Fruit fly (Drosophila melanogaster) whole organism, embryonic: ENCODE measurements around the gene CG15480.

Source experiments
- Bteb2 ChIP-seq: fragments of 200-800 bp; sonication (Bioruptor generic); optimal IDR thresholded peaks from 2 replicates; lab custom pipeline; 2016; ENCODE audit warnings: missing biosample characterization, missing genetic modification characterization
- CG11398 ChIP-seq: fragments of 200-800 bp; sonication (Bioruptor generic); optimal IDR thresholded peaks from 2 replicates; lab custom pipeline; 2016; ENCODE audit warnings: missing biosample characterization, missing genetic modification characterization
- CG11560 ChIP-seq: fragments of 200-800 bp; sonication (Bioruptor generic); IDR thresholded peaks from 3 replicates; pipeline ENCODE4 v1.3.6; 2022; ENCODE audit warnings: missing biosample characterization, missing genetic modification characterization
- CG13123 ChIP-seq: fragments of 200-800 bp; sonication (Bioruptor generic); optimal IDR thresholded peaks from 2 replicates; lab custom pipeline; 2016; ENCODE audit warnings: missing biosample characterization, missing genetic modification characterization
- CG14014 ChIP-seq: fragments of 200-800 bp; sonication (Bioruptor generic); IDR thresholded peaks from 2 replicates; pipeline ENCODE4 v1.3.6; 2022; ENCODE audit warnings: missing biosample characterization, missing genetic modification characterization
- CG15011 ChIP-seq: fragments of 200-800 bp; sonication (Bioruptor generic); optimal IDR thresholded peaks from 3 replicates; lab custom pipeline; 2018; ENCODE audit warnings: missing biosample characterization, mild to moderate bottlenecking, missing genetic modification characterization
- CG15479 ChIP-seq: fragments of 200-800 bp; sonication (Bioruptor generic); optimal IDR thresholded peaks from 3 replicates; lab custom pipeline; 2019; ENCODE audit warnings: missing biosample characterization, mild to moderate bottlenecking, missing genetic modification characterization, moderate library complexity
- CG16779 ChIP-seq: fragments of 200-800 bp; sonication (Bioruptor generic); IDR thresholded peaks from 2 replicates; pipeline ENCODE4 v1.3.6; 2022; ENCODE audit warnings: missing biosample characterization, missing genetic modification characterization
- CG16813 ChIP-seq: fragments of 200-800 bp; sonication (Bioruptor generic); IDR thresholded peaks from 3 replicates; pipeline ENCODE4 v1.3.6; 2022; ENCODE audit warnings: missing biosample characterization, missing genetic modification characterization; ENCODE audit not compliant: partially characterized antibody
- CG18764 ChIP-seq: fragments of 200-800 bp; sonication (Bioruptor generic); optimal IDR thresholded peaks from 3 replicates; lab custom pipeline; 2016; ENCODE audit warnings: missing biosample characterization, missing genetic modification characterization
- CG2199 ChIP-seq: fragments of 200-800 bp; sonication (Bioruptor generic); IDR thresholded peaks from 3 replicates; pipeline ENCODE4 v1.3.6; 2022; ENCODE audit warnings: missing biosample characterization, missing genetic modification characterization
- CG33213 ChIP-seq: fragments of 200-800 bp; sonication (Bioruptor generic); optimal IDR thresholded peaks from 3 replicates; lab custom pipeline; 2016; ENCODE audit warnings: missing biosample characterization, missing genetic modification characterization
- CG3847 ChIP-seq: fragments of 200-800 bp; sonication (Bioruptor generic); IDR thresholded peaks from 2 replicates; pipeline ENCODE4 v1.3.6; 2022; ENCODE audit warnings: missing biosample characterization, missing genetic modification characterization
- CG4360 ChIP-seq: fragments of 200-800 bp; sonication (Bioruptor generic); IDR thresholded peaks from 2 replicates; pipeline ENCODE4 v1.3.6; 2022; ENCODE audit warnings: missing biosample characterization, missing genetic modification characterization
- CG4730 ChIP-seq: fragments of 200-800 bp; sonication (Bioruptor generic); IDR thresholded peaks from 2 replicates; pipeline ENCODE4 v1.3.6; 2022; ENCODE audit warnings: missing biosample characterization, missing genetic modification characterization
- D ChIP-seq, 2 experiments: fragments of 200-800 bp in 1 of 2; fragments of >200 bp in 1 of 2; sonication (Bioruptor generic) in 1 of 2; optimal IDR thresholded peaks; 2 replicates in 1 of 2; 3 replicates in 1 of 2; lab custom pipeline; 2017; ENCODE audit warnings: mild to moderate bottlenecking in 1 of 2, missing biosample characterization in 1 of 2, missing genetic modification characterization in 1 of 2, missing genetic modification reagents in 1 of 2
- Dad ChIP-seq: fragments of 200-800 bp; sonication (Bioruptor generic); optimal IDR thresholded peaks from 3 replicates; lab custom pipeline; 2016; ENCODE audit warnings: missing biosample characterization, missing genetic modification characterization
- Deaf1 ChIP-seq: fragments of 200-800 bp; optimal IDR thresholded peaks from 3 replicates; lab custom pipeline; 2019; ENCODE audit warnings: missing biosample characterization, mild to moderate bottlenecking, missing genetic modification characterization, moderate library complexity
- HHEX ChIP-seq: fragments of 200-800 bp; sonication (Bioruptor generic); optimal IDR thresholded peaks from 3 replicates; lab custom pipeline; 2017; ENCODE audit warnings: missing biosample characterization, mild to moderate bottlenecking, missing genetic modification characterization, missing genetic modification reagents
- Kr ChIP-seq: fragments of 200-800 bp; sonication (Bioruptor generic); optimal IDR thresholded peaks from 2 replicates; lab custom pipeline; 2017; ENCODE audit warnings: missing biosample characterization, mild to moderate bottlenecking, missing genetic modification characterization
- Rx ChIP-seq: fragments of 200-800 bp; sonication (Bioruptor generic); IDR thresholded peaks from 2 replicates; pipeline ENCODE4 v1.3.6; 2022; ENCODE audit warnings: missing biosample characterization, missing genetic modification characterization
- Ssrp ChIP-seq: fragments of 200-800 bp; sonication (Bioruptor generic); optimal IDR thresholded peaks from 2 replicates; lab custom pipeline; 2018; ENCODE audit warnings: missing biosample characterization, mild to moderate bottlenecking, missing genetic modification characterization, moderate library complexity
- Stat92E ChIP-seq, 3 experiments: fragments of >200 bp in 2 of 3; fragments of 200-800 bp in 1 of 3; sonication (Bioruptor generic) in 1 of 3; optimal IDR thresholded peaks; 2 replicates each; lab custom pipeline; 2017 to 2019; ENCODE audit warnings: missing biosample characterization in 3 of 3, missing genetic modification characterization in 3 of 3, mild to moderate bottlenecking in 1 of 3, moderate library complexity in 1 of 3
- TFAM ChIP-seq: fragments of 200-800 bp; sonication (Bioruptor generic); optimal IDR thresholded peaks from 2 replicates; lab custom pipeline; 2017; ENCODE audit warnings: missing biosample characterization, missing genetic modification characterization, inconsistent platforms
- Tbp ChIP-seq: fragments of >200 bp; optimal IDR thresholded peaks from 2 replicates; lab custom pipeline; 2018; ENCODE audit warnings: missing biosample characterization, missing genetic modification characterization
- Trl ChIP-seq, 3 experiments: fragments of >200 bp in 2 of 3; fragments of 200-800 bp in 1 of 3; sonication (Bioruptor generic) in 1 of 3; optimal IDR thresholded peaks; 2 replicates in 1 of 3; 3 replicates in 2 of 3; lab custom pipeline; 2016 to 2017; ENCODE audit warnings: missing biosample characterization in 1 of 3, missing genetic modification characterization in 1 of 3
- cad ChIP-seq: fragments of >200 bp; optimal IDR thresholded peaks from 2 replicates; lab custom pipeline; 2017; ENCODE audit warnings: missing biosample characterization, missing genetic modification characterization
- chm ChIP-seq: fragments of 200-800 bp; sonication (Bioruptor generic); IDR thresholded peaks from 2 replicates; pipeline ENCODE4 v1.3.6; 2022; ENCODE audit warnings: missing biosample characterization, missing genetic modification characterization
- ci ChIP-seq: fragments of 200-800 bp; sonication (Bioruptor generic); IDR thresholded peaks from 3 replicates; pipeline ENCODE4 v1.3.6; 2022; ENCODE audit warnings: missing biosample characterization, missing genetic modification characterization
- gcm ChIP-seq: fragments of 200-800 bp; sonication (Bioruptor generic); optimal IDR thresholded peaks from 2 replicates; lab custom pipeline; 2019; ENCODE audit warnings: missing biosample characterization, mild to moderate bottlenecking, missing genetic modification characterization, moderate library complexity
- gro ChIP-seq: fragments of 200-800 bp; sonication (Bioruptor generic); optimal IDR thresholded peaks from 2 replicates; lab custom pipeline; 2016; ENCODE audit warnings: missing biosample characterization, missing genetic modification characterization
- gt ChIP-seq: fragments of 200-800 bp; sonication (Bioruptor generic); IDR thresholded peaks from 2 replicates; pipeline ENCODE4 v1.3.6; 2022; ENCODE audit warnings: missing biosample characterization, missing genetic modification characterization
- hkb ChIP-seq, 2 experiments: fragments of 200-800 bp in 1 of 2; fragments of >200 bp in 1 of 2; sonication (Bioruptor generic) in 1 of 2; IDR thresholded peaks in 1 of 2; optimal IDR thresholded peaks in 1 of 2; 2 replicates each; pipeline versions ENCODE4 v1.3.6 to Lab custom; 2017 to 2022; ENCODE audit warnings: missing biosample characterization in 1 of 2, missing genetic modification characterization in 1 of 2
- nau ChIP-seq: fragments of 200-800 bp; sonication (Bioruptor generic); optimal IDR thresholded peaks from 3 replicates; lab custom pipeline; 2017; ENCODE audit warnings: missing biosample characterization, mild to moderate bottlenecking, missing genetic modification characterization, missing genetic modification reagents
- pzg ChIP-seq: fragments of 200-800 bp; sonication (Bioruptor generic); optimal IDR thresholded peaks from 3 replicates; lab custom pipeline; 2018; ENCODE audit warnings: missing biosample characterization, mild to moderate bottlenecking, missing genetic modification characterization, moderate library complexity
- tap ChIP-seq: fragments of 200-800 bp; optimal IDR thresholded peaks from 3 replicates; lab custom pipeline; 2019; ENCODE audit warnings: missing biosample characterization, mild to moderate bottlenecking, missing genetic modification characterization, moderate library complexity
- tll ChIP-seq, 2 experiments: fragments of 200-800 bp in 1 of 2; fragments of >200 bp in 1 of 2; sonication (Bioruptor generic) in 1 of 2; optimal IDR thresholded peaks; 2 replicates each; lab custom pipeline; 2017 to 2019; ENCODE audit warnings: missing biosample characterization in 2 of 2, missing genetic modification characterization in 2 of 2, mild to moderate bottlenecking in 1 of 2, moderate library complexity in 1 of 2
- toy ChIP-seq: fragments of 200-800 bp; sonication (Bioruptor generic); IDR thresholded peaks from 2 replicates; pipeline ENCODE4 v1.3.6; 2022; ENCODE audit warnings: missing biosample characterization, missing genetic modification characterization
- twi ChIP-seq: fragments of 200-800 bp; optimal IDR thresholded peaks from 2 replicates; lab custom pipeline; 2019; ENCODE audit warnings: missing biosample characterization, mild to moderate bottlenecking, missing genetic modification characterization, moderate library complexity
- zen ChIP-seq: fragments of 200-800 bp; sonication (Bioruptor generic); optimal IDR thresholded peaks from 3 replicates; lab custom pipeline; 2018; ENCODE audit warnings: missing biosample characterization, mild to moderate bottlenecking, missing genetic modification characterization, moderate library complexity
- zfh2 ChIP-seq: fragments of 200-800 bp; sonication (Bioruptor generic); optimal IDR thresholded peaks from 2 replicates; lab custom pipeline; 2016; ENCODE audit warnings: missing biosample characterization, missing genetic modification characterization

The CG15480 gene

DNA sequence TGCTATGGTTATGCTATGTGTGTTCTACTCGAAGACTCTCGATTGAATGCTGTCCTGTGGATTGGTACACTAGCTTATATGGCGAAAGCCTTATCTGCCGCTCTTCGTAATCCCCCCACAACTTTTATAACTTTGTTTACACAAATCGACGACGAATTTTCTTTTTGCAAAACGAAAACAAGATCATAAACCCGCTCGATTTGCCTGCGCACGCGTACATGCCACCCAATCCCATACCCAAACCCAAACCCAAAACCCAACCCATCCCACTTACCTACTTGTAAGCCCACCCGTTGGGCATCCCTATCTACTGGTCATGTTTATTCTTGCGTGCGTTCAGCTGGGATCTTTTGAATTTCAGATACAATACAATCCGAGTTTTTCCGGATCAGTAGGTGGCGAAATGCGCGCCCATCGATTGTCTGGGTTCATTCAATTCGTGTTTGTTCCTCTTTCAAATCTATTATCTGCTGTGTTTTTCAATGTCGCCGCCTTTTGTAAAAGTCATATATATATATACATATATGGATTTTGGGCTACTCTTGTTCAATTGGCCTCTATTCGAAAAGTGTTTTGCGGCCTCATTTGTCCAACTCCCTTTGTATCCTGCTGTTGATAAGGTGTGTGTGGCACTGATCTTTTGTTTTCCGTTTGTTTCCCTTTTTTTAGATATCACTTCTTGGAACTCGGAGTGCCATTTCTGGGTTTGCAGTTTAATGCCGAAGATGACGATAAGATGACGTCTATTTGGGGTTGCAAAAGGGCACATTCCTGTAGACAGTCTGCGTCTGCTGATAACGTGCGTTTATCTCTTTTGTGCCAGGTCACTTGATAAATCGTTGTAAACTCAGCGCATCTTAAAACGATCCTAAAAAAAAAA lies 9.8 kb upstream of the CG15480 start, which contains the start of gene Mabi (continued):
- TF ChIP-seq CG15011 (GFP tag; lab: Kevin White, UChicago) (no peak), chm (no peak), gcm (GFP tag; lab: Kevin White, UChicago) (no peak), Deaf1 (no peak), tap (tag; lab: Kevin White, UChicago) (no peak), CG33213 (GFP tag; lab: Kevin White, UChicago) (no peak), CG3847 (GFP tag; lab: Robert Waterston, UW) (no peak), Ssrp (tag; lab: Kevin White, UChicago) (no peak), CG13123 (GFP tag; lab: Kevin White, UChicago) (no peak), nau (GFP tag; lab: Kevin White, UChicago) (no peak), cad (GFP tag; lab: Kevin White, UChicago) (peak; percentile 32), Trl (optimal IDR thresholded peaks at IDR 0.05; lab: Kevin White, UChicago) (no peak), Trl (GFP tag; optimal IDR thresholded peaks at IDR 0.05; lab: Kevin White, UChicago) (no peak), D (optimal IDR thresholded peaks at IDR 0.05; lab: Kevin White, UChicago) (no peak), D (GFP tag; optimal IDR thresholded peaks at IDR 0.05; lab: Kevin White, UChicago) (no peak)
- TF ChIP-seq, all 482 proteins: peak for 9

DNA sequence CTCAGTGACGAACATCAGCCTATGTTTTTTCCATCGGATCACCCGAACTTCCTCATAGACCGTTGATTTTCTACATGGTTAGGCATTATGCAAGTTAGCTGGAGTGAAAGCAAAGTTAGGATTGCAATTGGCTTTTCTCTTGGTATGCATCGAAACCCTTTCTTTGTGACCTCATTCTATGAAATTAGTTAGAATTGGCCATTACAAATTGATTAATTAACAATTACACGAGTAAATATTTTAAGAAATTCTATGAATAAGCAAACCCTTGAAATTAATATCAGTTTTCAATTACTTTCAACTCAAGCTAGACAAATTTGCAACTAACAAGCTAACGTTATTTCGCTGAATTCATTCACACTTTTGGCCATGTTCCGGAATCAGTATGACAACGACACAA lies 6.7 kb upstream of the CG15480 start, which contains the start of gene Prosalpha6T:
Prosalpha6T (plus strand) TSS at position 301 of the 400 bp plus-strand sequence.
- TF ChIP-seq CG4360 (GFP tag; lab: Robert Waterston, UW) (no peak), Tbp (GFP tag; lab: Kevin White, UChicago) (no peak), Dad (GFP tag; lab: Kevin White, UChicago) (no peak), Stat92E (GFP tag; optimal IDR thresholded peaks at IDR 0.05; lab: Kevin White, UChicago) (no peak), gro (no peak), ci (GFP tag; lab: Robert Waterston, UW) (no peak), CG18764 (GFP tag; lab: Kevin White, UChicago) (no peak), CG16813 (GFP tag; lab: Robert Waterston, UW) (no peak), Bteb2 (no peak), gcm (GFP tag; lab: Kevin White, UChicago) (no peak), pzg (GFP tag; lab: Kevin White, UChicago) (no peak), CG14014 (no peak), CG4730 (GFP tag; lab: Robert Waterston, UW) (no peak), CG11398 (GFP tag; lab: Kevin White, UChicago) (no peak), CG11560 (no peak), Rx (GFP tag; lab: Robert Waterston, UW) (no peak)

DNA sequence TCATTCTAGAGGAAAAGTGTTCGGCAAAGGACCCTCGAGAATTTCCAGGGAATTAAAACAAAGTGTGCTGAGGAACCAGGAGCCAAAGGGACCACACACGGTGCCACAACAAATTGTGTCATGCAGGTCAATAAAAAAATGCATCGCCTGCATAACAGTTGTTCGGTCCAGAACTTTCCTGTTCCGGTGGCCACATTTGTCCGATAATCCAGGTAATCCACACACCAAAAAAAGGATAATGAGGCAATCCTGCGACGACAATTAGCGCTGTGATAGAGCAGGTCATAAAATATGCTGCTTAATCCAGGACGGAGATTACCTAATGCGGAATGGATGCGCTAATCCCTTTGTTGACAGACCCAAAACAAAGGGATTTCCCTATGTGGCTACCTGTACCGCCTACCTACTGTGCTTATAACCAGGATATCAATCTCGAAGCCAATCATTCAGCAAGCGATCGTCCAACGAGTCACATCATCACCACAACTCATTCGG lies 4.4 kb upstream of the CG15480 start, which contains the start of gene CG16815:
CG16815 (plus strand) TSS at position 445 of the 495 bp plus-strand sequence.
- TF ChIP-seq tll (GFP tag; optimal IDR thresholded peaks at IDR 0.05; lab: Kevin White, UChicago) (peak in 1 of 2 experiments; percentile 87), Kr (GFP tag; lab: Kevin White, UChicago) (peak; percentile 77), twi (tag; lab: Kevin White, UChicago) (peak; percentile 59), hkb (optimal IDR thresholded peaks at IDR 0.05; lab: Kevin White, UChicago) (no peak), hkb (GFP tag; IDR thresholded peaks at IDR 0.05; lab: Robert Waterston, UW) (no peak), CG2199 (no peak), gt (GFP tag; lab: Robert Waterston, UW) (peak; percentile 21; the same call in 1 of the 2 replicates), zfh2 (GFP tag; lab: Kevin White, UChicago) (no peak), TFAM (no peak), toy (GFP tag; lab: Robert Waterston, UW) (no peak), CG15479 (GFP tag; lab: Kevin White, UChicago) (peak; percentile 100), cad (GFP tag; lab: Kevin White, UChicago) (peak; percentile 91), CG16779 (no peak), zen (peak; percentile 95), HHEX (GFP tag; lab: Kevin White, UChicago) (no peak)
